Worm (Caenorhabditis elegans) whole organism, midembryonic: ENCODE measurements around the gene T02H6.8.

Experiments used
- T22C8.4 ChIP-seq: fragments of 200-800 bp; sonication (Bioruptor generic); IDR thresholded peaks from 2 replicates; pipeline ENCODE4 v1.3.6; 2022; ENCODE audit warnings: missing genetic modification characterization, missing compliant biosample characterization
- cog-1 ChIP-seq: sonication (generic microtip); optimal IDR thresholded peaks from 2 replicates; lab custom pipeline; 2016; ENCODE audit warnings: missing genetic modification characterization, missing compliant biosample characterization
- flt-1 ChIP-seq: fragments of 200-800 bp; sonication (Bioruptor generic); IDR thresholded peaks from 2 replicates; pipeline ENCODE4 v1.3.6; 2022; ENCODE audit warnings: missing genetic modification characterization, missing compliant biosample characterization
- med-1 ChIP-seq: sonication (generic microtip); optimal IDR thresholded peaks from 2 replicates; lab custom pipeline; 2017; ENCODE audit warnings: missing genetic modification characterization, mild to moderate bottlenecking, missing compliant biosample characterization, antibody characterized with exemption, missing genetic modification reagents; ENCODE audit not compliant: insufficient read depth
- tab-1 ChIP-seq: fragments of 200-800 bp; sonication (Bioruptor generic); IDR thresholded peaks from 2 replicates; pipeline ENCODE4 v1.3.6; 2022; ENCODE audit warnings: missing genetic modification characterization, missing compliant biosample characterization
- ztf-23 ChIP-seq: fragments of 200-800 bp; sonication (Bioruptor generic); IDR thresholded peaks from 2 replicates; pipeline ENCODE4 v1.3.6; 2022; ENCODE audit warnings: missing genetic modification reagents, missing genetic modification characterization, missing compliant biosample characterization
- ztf-29 ChIP-seq: fragments of 200-800 bp; sonication (Bioruptor generic); IDR thresholded peaks from 2 replicates; pipeline ENCODE4 v1.3.6; 2022; ENCODE audit warnings: missing genetic modification reagents, missing genetic modification characterization, missing compliant biosample characterization

DNA sequence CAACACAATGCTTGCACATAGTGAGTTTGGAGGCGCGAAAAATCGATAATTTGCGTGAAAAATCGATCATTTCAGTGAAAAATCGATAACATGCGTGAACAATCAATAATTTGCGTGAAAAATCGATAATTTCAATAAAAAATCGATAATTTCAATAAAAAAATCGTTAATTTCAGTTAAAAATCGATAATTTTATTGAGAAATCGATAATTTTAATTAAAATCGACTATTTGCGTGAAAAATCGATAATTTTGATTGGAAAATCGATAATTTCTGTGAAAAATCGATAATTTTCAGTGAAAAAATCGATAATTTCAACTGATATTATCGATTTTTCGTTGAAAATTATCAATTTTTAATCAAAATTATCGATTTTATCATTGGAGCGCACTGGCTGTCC, 43.4 kb downstream of the T02H6.8 start:
- no peak for TF ChIP-seq flt-1 (GFP tag; lab: Robert Waterston, UW)
- TF ChIP-seq ztf-29 (GFP tag; lab: Robert Waterston, UW), result no peak
- no peak for TF ChIP-seq med-1 (GFP tag; lab: Kevin White, UChicago)
- no peak for TF ChIP-seq tab-1 (GFP tag; lab: Robert Waterston, UW)
- TF ChIP-seq cog-1 (tag; lab: Kevin White, UChicago), result no peak
- TF ChIP-seq ztf-23, result no peak
- peak; percentile 93 for TF ChIP-seq T22C8.4 (GFP tag; lab: Robert Waterston, UW)
